Worm (Caenorhabditis elegans): ENCODE data around the gene Y66D12A.10.

DNA sequence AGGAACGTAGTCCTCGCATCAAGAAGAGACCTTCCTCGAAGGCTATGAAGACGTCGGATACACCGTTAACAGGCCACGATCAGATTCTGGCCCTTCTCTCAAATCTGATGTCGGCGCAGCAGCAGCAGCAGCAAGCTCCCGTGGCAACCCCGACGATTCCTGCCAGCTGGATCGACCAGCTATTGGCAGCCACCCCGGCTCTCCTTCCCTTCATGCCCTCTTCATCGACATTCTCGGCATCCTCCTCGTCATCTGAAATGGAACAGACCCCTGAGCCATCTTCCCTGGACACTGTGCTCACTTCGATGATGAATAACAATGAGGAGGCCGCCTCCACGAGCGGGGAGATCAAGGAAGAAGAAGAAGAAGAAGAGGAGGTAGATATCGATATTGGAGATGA, 4.1 kb upstream of the Y66D12A.10 start:
- TF ChIP-seq ceh-16 (tag; optimal IDR thresholded peaks at IDR 0.05) (no peak), zag-1 (tag; optimal IDR thresholded peaks at IDR 0.05) (no peak), lin-11 (tag; optimal IDR thresholded peaks at IDR 0.05) (no peak), mbf-1 (tag; optimal IDR thresholded peaks at IDR 0.05) (no peak), sma-3 (GFP tag; optimal IDR thresholded peaks at IDR 0.05) (no peak), elt-1 (tag; optimal IDR thresholded peaks at IDR 0.05) (no peak), skn-1 (tag; optimal IDR thresholded peaks at IDR 0.05) (no peak), unc-39 (tag; optimal IDR thresholded peaks at IDR 0.05) (no peak), lin-39 (tag; optimal IDR thresholded peaks at IDR 0.05) (no peak), nhr-25 (tag; optimal IDR thresholded peaks at IDR 0.05) (no peak), fos-1 (tag; optimal IDR thresholded peaks at IDR 0.05) (no peak)
